Worm (Caenorhabditis elegans) whole organism, L2 larva: ENCODE data around the gene abi-1.

Experiments used
- C34F6.9 ChIP-seq: fragments of 150-350 bp; optimal IDR thresholded peaks from 2 replicates; lab custom pipeline; 2014; ENCODE audit warnings: missing biosample characterization, missing genetic modification characterization
- R02D3.7 ChIP-seq: fragments of 150-350 bp; optimal IDR thresholded peaks from 2 replicates; lab custom pipeline; 2014; ENCODE audit warnings: missing biosample characterization, missing genetic modification characterization
- ZK546.5 ChIP-seq: sonication (generic microtip); optimal IDR thresholded peaks from 2 replicates; lab custom pipeline; 2017; ENCODE audit warnings: missing biosample characterization, missing genetic modification characterization
- alr-1 ChIP-seq: fragments of 150-350 bp; optimal IDR thresholded peaks from 2 replicates; lab custom pipeline; 2014; ENCODE audit warnings: missing biosample characterization, missing genetic modification characterization
- aly-2 ChIP-seq: fragments of 150-350 bp; optimal IDR thresholded peaks from 2 replicates; lab custom pipeline; 2014; ENCODE audit warnings: missing biosample characterization, missing genetic modification characterization
- blmp-1 ChIP-seq: sonication (generic microtip); optimal IDR thresholded peaks from 2 replicates; lab custom pipeline; 2017; ENCODE audit warnings: missing genetic modification characterization, mild to moderate bottlenecking, missing compliant biosample characterization, antibody characterized with exemption, moderate library complexity; ENCODE audit not compliant: insufficient read depth
- ceh-82 ChIP-seq: fragments of 150-350 bp; optimal IDR thresholded peaks from 2 replicates; lab custom pipeline; 2014; ENCODE audit warnings: missing biosample characterization, missing genetic modification characterization
- crh-2 ChIP-seq: sonication (generic microtip); optimal IDR thresholded peaks from 2 replicates; lab custom pipeline; 2017; ENCODE audit warnings: missing biosample characterization, missing genetic modification characterization
- dmd-4 ChIP-seq: sonication (generic microtip); optimal IDR thresholded peaks from 2 replicates; lab custom pipeline; 2017; ENCODE audit warnings: missing biosample characterization, missing genetic modification characterization
- elt-1 ChIP-seq: fragments of 150-350 bp; optimal IDR thresholded peaks from 2 replicates; lab custom pipeline; 2014; ENCODE audit warnings: missing biosample characterization, missing genetic modification characterization
- elt-3 ChIP-seq: sonication (generic microtip); optimal IDR thresholded peaks from 2 replicates; lab custom pipeline; 2017; ENCODE audit warnings: missing biosample characterization, missing genetic modification characterization
- fos-1 ChIP-seq: fragments of 150-350 bp; optimal IDR thresholded peaks from 2 replicates; lab custom pipeline; 2014; ENCODE audit warnings: missing biosample characterization, missing genetic modification characterization
- lin-13 ChIP-seq: fragments of 150-350 bp; optimal IDR thresholded peaks from 2 replicates; lab custom pipeline; 2014; ENCODE audit warnings: missing biosample characterization, missing genetic modification reagents, missing genetic modification characterization
- lin-39 ChIP-seq: fragments of 150-350 bp; optimal IDR thresholded peaks from 2 replicates; lab custom pipeline; 2014; ENCODE audit warnings: missing biosample characterization, missing genetic modification reagents, missing genetic modification characterization
- lsy-2 ChIP-seq, 2 experiments: fragments of 150-350 bp in 1 of 2; sonication (generic microtip) in 1 of 2; optimal IDR thresholded peaks; 2 replicates each; lab custom pipeline; 2014 to 2017; ENCODE audit warnings: missing biosample characterization in 2 of 2, missing genetic modification characterization in 2 of 2
- mab-5 ChIP-seq: fragments of 150-350 bp; optimal IDR thresholded peaks from 2 replicates; lab custom pipeline; 2014; ENCODE audit warnings: missing biosample characterization, missing genetic modification characterization
- mbf-1 ChIP-seq: sonication (generic microtip); optimal IDR thresholded peaks from 2 replicates; lab custom pipeline; 2017; ENCODE audit warnings: missing biosample characterization, missing genetic modification characterization
- mdl-1 ChIP-seq, 2 experiments: fragments of 150-350 bp in 1 of 2; sonication (generic microtip) in 1 of 2; optimal IDR thresholded peaks; 2 replicates each; lab custom pipeline; 2017; ENCODE audit warnings: missing biosample characterization in 2 of 2, missing genetic modification characterization in 2 of 2
- nhr-10 ChIP-seq: sonication (generic microtip); optimal IDR thresholded peaks from 2 replicates; lab custom pipeline; 2017; ENCODE audit warnings: missing biosample characterization, missing genetic modification characterization
- nhr-11 ChIP-seq: fragments of 150-350 bp; optimal IDR thresholded peaks from 2 replicates; lab custom pipeline; 2014; ENCODE audit warnings: missing biosample characterization, missing genetic modification characterization
- nhr-129 ChIP-seq: fragments of 150-350 bp; optimal IDR thresholded peaks from 2 replicates; lab custom pipeline; 2014; ENCODE audit warnings: missing biosample characterization, missing genetic modification characterization
- nhr-21 ChIP-seq: fragments of 150-350 bp; optimal IDR thresholded peaks from 2 replicates; lab custom pipeline; 2014; ENCODE audit warnings: missing biosample characterization, missing genetic modification characterization
- nhr-237 ChIP-seq: fragments of 150-350 bp; optimal IDR thresholded peaks from 2 replicates; lab custom pipeline; 2014; ENCODE audit warnings: missing biosample characterization, missing genetic modification characterization
- nhr-25 ChIP-seq: fragments of 150-350 bp; sonication (generic microtip); optimal IDR thresholded peaks from 3 replicates; lab custom pipeline; 2014; ENCODE audit warnings: missing biosample characterization, missing genetic modification characterization
- nhr-77 ChIP-seq: fragments of 150-350 bp; optimal IDR thresholded peaks from 2 replicates; lab custom pipeline; 2014; ENCODE audit warnings: missing biosample characterization, missing genetic modification characterization
- peb-1 ChIP-seq: fragments of 150-350 bp; optimal IDR thresholded peaks from 2 replicates; lab custom pipeline; 2014; ENCODE audit warnings: missing biosample characterization, missing genetic modification characterization
- skn-1 ChIP-seq: sonication (generic microtip); optimal IDR thresholded peaks from 2 replicates; lab custom pipeline; 2017; ENCODE audit warnings: missing biosample characterization, missing genetic modification characterization
- sma-3 ChIP-seq: sonication (generic microtip); optimal IDR thresholded peaks from 2 replicates; lab custom pipeline; 2016; ENCODE audit warnings: missing genetic modification reagents, missing genetic modification characterization, missing compliant biosample characterization
- snpc-4 ChIP-seq: fragments of 150-350 bp; optimal IDR thresholded peaks from 2 replicates; lab custom pipeline; 2014; ENCODE audit warnings: missing biosample characterization, missing genetic modification characterization
- unc-39 ChIP-seq: fragments of 150-350 bp; optimal IDR thresholded peaks from 2 replicates; lab custom pipeline; 2014; ENCODE audit warnings: missing biosample characterization, missing genetic modification characterization
- unc-55 ChIP-seq: fragments of 150-350 bp; sonication (generic microtip); optimal IDR thresholded peaks from 3 replicates; lab custom pipeline; 2014; ENCODE audit warnings: missing biosample characterization, missing genetic modification reagents, missing genetic modification characterization
- unc-62 ChIP-seq: fragments of 150-350 bp; optimal IDR thresholded peaks from 2 replicates; lab custom pipeline; 2014; ENCODE audit warnings: missing biosample characterization, missing genetic modification reagents, missing genetic modification characterization
- zag-1 ChIP-seq: fragments of 150-350 bp; optimal IDR thresholded peaks from 2 replicates; lab custom pipeline; 2014; ENCODE audit warnings: missing biosample characterization, missing genetic modification characterization
- ztf-1 ChIP-seq: fragments of 200-800 bp; sonication (Bioruptor generic); conservative IDR thresholded peaks from 2 replicates; pipeline ENCODE4 v1.3.6; 2022; ENCODE audit warnings: missing genetic modification characterization, missing compliant biosample characterization
- ztf-11 ChIP-seq: sonication (generic microtip); optimal IDR thresholded peaks from 2 replicates; lab custom pipeline; 2017; ENCODE audit warnings: missing biosample characterization, missing genetic modification characterization

Gene abi-1

ce11 chrIII:5706077-5706627 lies 13.6 kb upstream of the abi-1 start, which contains the start of gene rpl-23 (continued):
- peak; percentile 85 for TF ChIP-seq mab-5 (tag; lab: Kevin White, UChicago)
- peak; percentile 7 for TF ChIP-seq skn-1 (tag; lab: Kevin White, UChicago)
- peak; percentile 84 for TF ChIP-seq zag-1 (tag; lab: Kevin White, UChicago)
- peak; percentile 93 for TF ChIP-seq fos-1 (tag; lab: Kevin White, UChicago)
- TF ChIP-seq nhr-129, result peak; percentile 98
- TF ChIP-seq, all 48 proteins: peak for 31

DNA sequence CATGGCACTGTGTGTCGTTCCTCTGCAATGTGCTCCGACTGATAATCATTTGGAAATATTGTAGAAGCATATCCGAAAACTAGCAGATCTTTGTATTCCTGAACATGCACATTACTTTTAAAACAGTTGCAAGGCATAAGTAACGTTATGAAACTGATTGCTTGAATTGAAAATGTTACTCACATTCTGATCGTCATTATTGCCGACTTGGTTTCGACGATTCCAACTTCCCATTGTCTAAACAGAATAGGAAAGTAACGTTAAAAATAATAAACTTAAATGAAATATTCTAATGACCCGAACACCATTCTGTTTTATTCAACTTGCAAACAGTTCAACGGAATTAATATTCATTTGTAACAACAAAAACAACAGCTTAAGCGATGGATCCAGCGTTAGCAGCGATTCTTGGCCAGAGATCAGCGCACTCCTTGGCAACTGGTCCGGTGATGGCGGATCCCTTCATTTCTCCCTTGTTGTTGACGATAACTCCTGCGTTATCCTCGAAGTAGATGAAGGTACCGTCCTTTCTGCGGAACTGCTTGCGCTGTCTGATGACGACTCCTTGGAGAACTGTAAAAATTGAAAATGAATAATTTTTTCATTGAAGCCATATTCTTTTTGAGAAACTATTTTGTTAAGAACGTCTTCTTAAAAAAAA lies 12.8 kb upstream of the abi-1 start, which contains the start of gene swp-1:
swp-1 (minus strand) TSS at position 298 of the 661 bp plus-strand sequence.
- no peak for TF ChIP-seq mab-5 (tag; lab: Kevin White, UChicago)
- no peak for TF ChIP-seq snpc-4 (tag; lab: Kevin White, UChicago)
- TF ChIP-seq nhr-11 (tag; lab: Kevin White, UChicago), result no peak
- no peak for TF ChIP-seq ceh-82 (tag; lab: Kevin White, UChicago)
- no peak for TF ChIP-seq nhr-77
- no peak for TF ChIP-seq ZK546.5 (tag; lab: Kevin White, UChicago)
- no peak for TF ChIP-seq unc-62 (GFP tag; lab: Kevin White, UChicago)
- no peak for TF ChIP-seq blmp-1 (tag; lab: Kevin White, UChicago)
- TF ChIP-seq aly-2 (tag; lab: Kevin White, UChicago), result no peak
- TF ChIP-seq nhr-21, result no peak
- TF ChIP-seq peb-1 (tag; lab: Kevin White, UChicago), result no peak
- no peak for TF ChIP-seq zag-1 (tag; lab: Kevin White, UChicago)
- TF ChIP-seq skn-1 (tag; lab: Kevin White, UChicago), result no peak
- TF ChIP-seq, all 48 proteins: peak for 0

- TF ChIP-seq R02D3.7 (tag; lab: Kevin White, UChicago) (no peak), nhr-237 (tag; lab: Kevin White, UChicago) (no peak), lin-39 (tag; lab: Kevin White, UChicago) (no peak), ZK546.5 (tag; lab: Kevin White, UChicago) (no peak), alr-1 (tag; lab: Kevin White, UChicago) (no peak), nhr-129 (no peak), unc-39 (tag; lab: Kevin White, UChicago) (no peak), fos-1 (tag; lab: Kevin White, UChicago) (no peak), ceh-82 (tag; lab: Kevin White, UChicago) (no peak)
Measured at ce11 chrIII:5701491-5701890, 9.0 kb upstream of the abi-1 start.

ce11 chrIII:5697963-5698730 lies 5.6 kb upstream of the abi-1 start, which contains the start of the genes lgg-3 and rgs-5:
Gene lgg-3 (minus strand): TSS chrIII:5698013.
Gene rgs-5 (plus strand): TSS chrIII:5698555.
- TF ChIP-seq ztf-1 (GFP tag; lab: Robert Waterston, UW) (no peak), nhr-77 (no peak), alr-1 (tag; lab: Kevin White, UChicago) (no peak), fos-1 (tag; lab: Kevin White, UChicago) (peak; percentile 24), unc-55 (GFP tag; lab: Kevin White, UChicago) (peak; percentile 61), snpc-4 (tag; lab: Kevin White, UChicago) (peak; percentile 34), lin-13 (GFP tag; lab: Kevin White, UChicago) (peak; percentile 50), mbf-1 (tag; lab: Kevin White, UChicago) (no peak), lsy-2 (tag; optimal IDR thresholded peaks at IDR 0.05; lab: Kevin White, UChicago) (peak; percentile 1 to 65), nhr-129 (peak; percentile 52), C34F6.9 (tag; lab: Kevin White, UChicago) (peak; percentile 56), nhr-11 (tag; lab: Kevin White, UChicago) (no peak), blmp-1 (tag; lab: Kevin White, UChicago) (no peak), crh-2 (tag; lab: Kevin White, UChicago) (peak; percentile 53)

ce11 chrIII:5697266-5697665 lies 4.7 kb upstream of the abi-1 start, which contains the start of gene B0336.7:
Gene B0336.7 (minus strand): TSS chrIII:5697366.
- TF ChIP-seq unc-39 (tag; lab: Kevin White, UChicago) (no peak), ztf-11 (tag; lab: Kevin White, UChicago) (no peak), R02D3.7 (tag; lab: Kevin White, UChicago) (no peak), skn-1 (tag; lab: Kevin White, UChicago) (no peak), dmd-4 (tag; lab: Kevin White, UChicago) (no peak), nhr-11 (tag; lab: Kevin White, UChicago) (no peak), unc-62 (GFP tag; lab: Kevin White, UChicago) (no peak), fos-1 (tag; lab: Kevin White, UChicago) (no peak), mdl-1 (tag; optimal IDR thresholded peaks at IDR 0.05; lab: Kevin White, UChicago) (no peak), nhr-10 (tag; lab: Kevin White, UChicago) (no peak), nhr-21 (no peak), aly-2 (tag; lab: Kevin White, UChicago) (no peak), elt-3 (no peak), nhr-25 (tag; lab: Kevin White, UChicago) (no peak), ztf-1 (GFP tag; lab: Robert Waterston, UW) (no peak), sma-3 (GFP tag; lab: Kevin White, UChicago) (no peak), elt-1 (tag; lab: Kevin White, UChicago) (no peak)
